Worm (Caenorhabditis elegans) whole organism, L1 larva: Measurements from ENCODE around the gene F17A9.4.
A peak's percentile ranks its signal among the peaks of the same experiment; 100 is the strongest.

Experiments used
- C16A3.4 ChIP-seq: fragments of 150-350 bp; optimal IDR thresholded peaks from 2 replicates; lab custom pipeline; 2014; ENCODE audit warnings: missing biosample characterization, missing genetic modification characterization
- F16B12.6 ChIP-seq: fragments of 150-350 bp; optimal IDR thresholded peaks from 2 replicates; lab custom pipeline; 2014; ENCODE audit warnings: missing biosample characterization, missing genetic modification characterization
- efl-1 ChIP-seq, 4 experiments: fragments of 150-350 bp; optimal IDR thresholded peaks in 3 of 4; peaks in 1 of 4; 1 replicate in 1 of 4; 2 replicates in 3 of 4; lab custom pipeline; 2014; ENCODE audit warnings: missing biosample characterization in 2 of 4, missing genetic modification characterization in 2 of 4, missing genetic modification reagents in 2 of 4
- elt-2 ChIP-seq: sonication (generic microtip); optimal IDR thresholded peaks from 2 replicates; lab custom pipeline; 2016; ENCODE audit warnings: missing genetic modification characterization, mild to moderate bottlenecking, inconsistent platforms, missing compliant biosample characterization, missing genetic modification reagents
- fkh-8 ChIP-seq: sonication (generic microtip); optimal IDR thresholded peaks from 2 replicates; lab custom pipeline; 2016; ENCODE audit warnings: mild to moderate bottlenecking, missing genetic modification characterization, missing compliant biosample characterization
- lsy-2 ChIP-seq, 2 experiments: fragments of 150-350 bp; optimal IDR thresholded peaks; 2 replicates each; lab custom pipeline; 2014; ENCODE audit warnings: missing biosample characterization in 2 of 2, missing genetic modification characterization in 2 of 2
- mef-2 ChIP-seq: fragments of 150-350 bp; optimal IDR thresholded peaks from 2 replicates; lab custom pipeline; 2014; ENCODE audit warnings: missing biosample characterization, missing genetic modification characterization
- nhr-11 ChIP-seq: fragments of 150-350 bp; optimal IDR thresholded peaks from 2 replicates; lab custom pipeline; 2014; ENCODE audit warnings: missing biosample characterization, missing genetic modification characterization
- nhr-12 ChIP-seq: sonication (generic microtip); optimal IDR thresholded peaks from 2 replicates; lab custom pipeline; 2017; ENCODE audit warnings: missing biosample characterization, missing genetic modification characterization
- nhr-19 ChIP-seq: fragments of 200-800 bp; sonication (Bioruptor generic); conservative IDR thresholded peaks from 2 replicates; pipeline ENCODE4 v1.3.6; 2022; ENCODE audit warnings: missing genetic modification characterization, missing compliant biosample characterization
- nhr-20 ChIP-seq: sonication (generic microtip); optimal IDR thresholded peaks from 2 replicates; lab custom pipeline; 2016; ENCODE audit warnings: mild to moderate bottlenecking, missing genetic modification characterization, missing compliant biosample characterization
- sox-4 ChIP-seq: sonication (generic microtip); optimal IDR thresholded peaks from 2 replicates; lab custom pipeline; 2016; ENCODE audit warnings: missing genetic modification characterization, missing compliant biosample characterization
- tlp-1 ChIP-seq: fragments of 150-350 bp; optimal IDR thresholded peaks from 2 replicates; lab custom pipeline; 2014; ENCODE audit warnings: missing biosample characterization, missing genetic modification characterization

Gene F17A9.4

DNA sequence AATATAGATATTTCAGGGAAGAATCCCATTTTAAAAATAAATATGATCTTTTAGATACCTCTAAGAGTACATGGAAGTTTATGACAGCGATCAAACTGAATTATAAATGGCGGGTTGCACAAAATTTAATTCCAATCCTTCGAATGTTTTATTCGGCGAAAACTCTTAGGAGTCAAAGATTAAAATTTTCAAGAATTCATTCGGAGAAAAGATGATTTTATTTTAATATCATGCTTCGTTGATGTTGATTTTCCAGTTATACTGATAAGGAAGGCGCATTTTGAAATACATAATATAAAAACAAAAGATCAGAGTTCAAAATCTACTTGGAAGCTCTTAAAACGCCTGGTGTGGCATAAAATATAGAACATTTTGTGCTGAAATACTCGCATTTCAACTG is 43.3 kb downstream of the F17A9.4 start, which contains the start of gene srh-10:
Gene srh-10, minus strand, starts transcription at position 29 of the 400 bp plus-strand sequence.
- TF ChIP-seq nhr-12 (tag; lab: Kevin White, UChicago) = no peak
- TF ChIP-seq nhr-19 = no peak
- TF ChIP-seq nhr-20 = no peak
- peak; percentile 54 for TF ChIP-seq sox-4 (tag; lab: Kevin White, UChicago)
- TF ChIP-seq tlp-1 (tag; lab: Kevin White, UChicago) = no peak
- TF ChIP-seq C16A3.4 (tag; lab: Kevin White, UChicago) = no peak
- peak; percentile 80 for TF ChIP-seq fkh-8 (tag; lab: Kevin White, UChicago)
- TF ChIP-seq elt-2 = no peak
- no peak for TF ChIP-seq mef-2 (tag; lab: Kevin White, UChicago)
- peak; percentile 21 for TF ChIP-seq nhr-11 (tag; lab: Kevin White, UChicago)
- TF ChIP-seq F16B12.6 (tag; lab: Kevin White, UChicago) = no peak

DNA sequence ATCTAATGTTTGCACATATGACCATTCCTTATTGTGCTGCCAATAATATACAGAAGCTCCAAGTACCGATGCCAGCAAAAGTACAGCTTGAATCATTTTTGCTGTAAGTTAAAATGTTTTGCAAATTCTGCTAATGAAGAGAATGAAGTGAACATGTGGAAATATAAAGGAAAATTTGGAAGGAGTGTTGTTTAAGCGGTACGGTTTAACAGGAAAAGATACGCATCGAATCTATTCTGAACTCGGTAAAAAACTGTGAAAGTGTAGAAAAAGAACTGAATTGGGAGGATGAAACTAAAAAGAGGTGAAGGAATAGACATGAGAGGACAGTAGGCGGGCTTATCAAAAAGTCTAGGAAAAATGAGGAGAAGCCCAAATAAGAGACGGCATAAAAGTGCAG is 47.1 kb downstream of the F17A9.4 start, which contains the start of gene Y38A10A.2:
Gene Y38A10A.2, minus strand, starts transcription at position 101 of the 400 bp plus-strand sequence.
- no peak for TF ChIP-seq efl-1 (optimal IDR thresholded peaks at IDR 0.05; lab: Kevin White, UChicago)
- peak in 1 of 2 experiments; percentile 76 for TF ChIP-seq efl-1 (GFP tag; optimal IDR thresholded peaks at IDR 0.05 in 1 of 2; lab: Kevin White, UChicago)
- no peak for TF ChIP-seq lsy-2 (tag; optimal IDR thresholded peaks at IDR 0.05; lab: Kevin White, UChicago)
- TF ChIP-seq, all 84 proteins: peak for 1
